Fruit fly (Drosophila melanogaster) whole organism, embryonic: ENCODE data around the gene Kdm3.
A peak's percentile ranks its signal among the peaks of the same experiment; 100 is the strongest.

Source experiments
- Bgb ChIP-seq: fragments of 200-800 bp; sonication (Bioruptor generic); IDR thresholded peaks from 2 replicates; pipeline ENCODE4 v1.3.6; 2022; ENCODE audit warnings: missing biosample characterization, missing genetic modification characterization; ENCODE audit not compliant: partially characterized antibody
- C15 ChIP-seq: fragments of 200-800 bp; sonication (Bioruptor generic); IDR thresholded peaks from 3 replicates; pipeline ENCODE4 v1.3.6; 2022; ENCODE audit warnings: missing biosample characterization, missing genetic modification characterization
- CG10654 ChIP-seq: fragments of 200-800 bp; sonication (Bioruptor generic); optimal IDR thresholded peaks from 2 replicates; lab custom pipeline; 2016; ENCODE audit warnings: missing biosample characterization, missing genetic modification characterization
- CG11247 ChIP-seq: fragments of 200-800 bp; sonication (Bioruptor generic); IDR thresholded peaks from 2 replicates; pipeline ENCODE4 v1.3.6; 2022; ENCODE audit warnings: missing biosample characterization, missing genetic modification characterization
- CG1233 ChIP-seq: fragments of 200-800 bp; sonication (Bioruptor generic); optimal IDR thresholded peaks from 4 replicates; lab custom pipeline; 2018; ENCODE audit warnings: missing biosample characterization, mild to moderate bottlenecking, missing genetic modification characterization
- CG12391 ChIP-seq: fragments of 200-800 bp; sonication (Bioruptor generic); optimal IDR thresholded peaks from 3 replicates; lab custom pipeline; 2018; ENCODE audit warnings: missing biosample characterization, mild to moderate bottlenecking, missing genetic modification characterization, moderate library complexity
- CG13894 ChIP-seq: fragments of 200-800 bp; sonication (Bioruptor generic); optimal IDR thresholded peaks from 3 replicates; lab custom pipeline; 2018; ENCODE audit warnings: missing biosample characterization, mild to moderate bottlenecking, missing genetic modification characterization, moderate library complexity
- CG14710 ChIP-seq: fragments of 200-800 bp; sonication (Bioruptor generic); optimal IDR thresholded peaks from 3 replicates; lab custom pipeline; 2019; ENCODE audit warnings: missing biosample characterization, mild to moderate bottlenecking, missing genetic modification characterization, moderate library complexity
- CG14860 ChIP-seq: fragments of 200-800 bp; sonication (Bioruptor generic); IDR thresholded peaks from 3 replicates; pipeline ENCODE4 v1.3.6; 2022; ENCODE audit warnings: missing biosample characterization, missing genetic modification characterization; ENCODE audit not compliant: partially characterized antibody
- CG15269 ChIP-seq: fragments of 200-800 bp; sonication (Bioruptor generic); optimal IDR thresholded peaks from 2 replicates; lab custom pipeline; 2018; ENCODE audit warnings: missing biosample characterization, mild to moderate bottlenecking, missing genetic modification characterization, moderate library complexity
- CG15601 ChIP-seq: fragments of 200-800 bp; sonication (Bioruptor generic); optimal IDR thresholded peaks from 3 replicates; lab custom pipeline; 2019; ENCODE audit warnings: missing biosample characterization, mild to moderate bottlenecking, missing genetic modification characterization, moderate library complexity
- CG1603 ChIP-seq: fragments of 200-800 bp; sonication (Bioruptor generic); optimal IDR thresholded peaks from 2 replicates; lab custom pipeline; 2019; ENCODE audit warnings: missing biosample characterization, mild to moderate bottlenecking, missing genetic modification characterization, moderate library complexity
- CG2889 ChIP-seq: fragments of 200-800 bp; sonication (Bioruptor generic); IDR thresholded peaks from 3 replicates; pipeline ENCODE4 v1.3.6; 2022; ENCODE audit warnings: missing biosample characterization, missing genetic modification characterization
- CG31441 ChIP-seq: fragments of 200-800 bp; sonication (Bioruptor generic); IDR thresholded peaks from 2 replicates; pipeline ENCODE4 v1.3.6; 2022; ENCODE audit warnings: missing biosample characterization, missing genetic modification characterization
- CG3281 ChIP-seq: fragments of 200-800 bp; sonication (Bioruptor generic); optimal IDR thresholded peaks from 3 replicates; lab custom pipeline; 2017; ENCODE audit warnings: missing biosample characterization, mild to moderate bottlenecking, missing genetic modification characterization
- CG43689 ChIP-seq: fragments of 200-800 bp; sonication (Bioruptor generic); IDR thresholded peaks from 2 replicates; pipeline ENCODE4 v1.3.6; 2022; ENCODE audit warnings: missing biosample characterization, missing genetic modification characterization
- CG6175 ChIP-seq: fragments of 200-800 bp; sonication (Bioruptor generic); IDR thresholded peaks from 3 replicates; pipeline ENCODE4 v1.3.6; 2022; ENCODE audit warnings: missing biosample characterization, missing genetic modification characterization
- CG7271 ChIP-seq: fragments of 200-800 bp; sonication (Bioruptor generic); optimal IDR thresholded peaks from 2 replicates; lab custom pipeline; 2018; ENCODE audit warnings: missing biosample characterization, mild to moderate bottlenecking, missing genetic modification characterization, moderate library complexity
- CG7786 ChIP-seq: fragments of 200-800 bp; sonication (Bioruptor generic); optimal IDR thresholded peaks from 2 replicates; lab custom pipeline; 2016; ENCODE audit warnings: missing biosample characterization, missing genetic modification characterization
- CrebB ChIP-seq: fragments of 200-800 bp; sonication (Bioruptor generic); optimal IDR thresholded peaks from 3 replicates; lab custom pipeline; 2018; ENCODE audit warnings: missing biosample characterization, mild to moderate bottlenecking, missing genetic modification characterization
- Doc2 ChIP-seq: fragments of 200-800 bp; sonication (Bioruptor generic); IDR thresholded peaks from 2 replicates; pipeline ENCODE4 v1.3.6; 2022; ENCODE audit warnings: missing biosample characterization, missing genetic modification characterization
- HmgD ChIP-seq: fragments of 200-800 bp; sonication (Bioruptor generic); optimal IDR thresholded peaks from 3 replicates; lab custom pipeline; 2016; ENCODE audit warnings: missing biosample characterization, missing genetic modification characterization
- Hr78 ChIP-seq, 2 experiments: fragments of 200-800 bp in 1 of 2; fragments of >200 bp in 1 of 2; sonication (Bioruptor generic) in 1 of 2; optimal IDR thresholded peaks; 2 replicates each; lab custom pipeline; 2017 to 2019; ENCODE audit warnings: missing biosample characterization in 2 of 2, missing genetic modification characterization in 2 of 2, mild to moderate bottlenecking in 1 of 2, moderate library complexity in 1 of 2
- Mad ChIP-seq: fragments of 200-800 bp; sonication (Bioruptor generic); optimal IDR thresholded peaks from 2 replicates; lab custom pipeline; 2016; ENCODE audit warnings: missing biosample characterization, missing genetic modification characterization
- Max ChIP-seq: fragments of 200-800 bp; sonication (Bioruptor generic); optimal IDR thresholded peaks from 2 replicates; lab custom pipeline; 2016; ENCODE audit warnings: missing biosample characterization, mild to moderate bottlenecking, missing genetic modification characterization
- Myb ChIP-seq: fragments of 200-800 bp; sonication (Bioruptor generic); optimal IDR thresholded peaks from 2 replicates; lab custom pipeline; 2016; ENCODE audit warnings: missing biosample characterization, missing genetic modification characterization
- TFAM ChIP-seq: fragments of 200-800 bp; sonication (Bioruptor generic); optimal IDR thresholded peaks from 2 replicates; lab custom pipeline; 2017; ENCODE audit warnings: missing biosample characterization, missing genetic modification characterization, inconsistent platforms
- Xbp1 ChIP-seq: fragments of 200-800 bp; sonication (Bioruptor generic); optimal IDR thresholded peaks from 3 replicates; lab custom pipeline; 2016; ENCODE audit warnings: missing biosample characterization, mild to moderate bottlenecking, missing genetic modification characterization
- ab ChIP-seq: fragments of 200-800 bp; sonication (Bioruptor generic); optimal IDR thresholded peaks from 2 replicates; lab custom pipeline; 2016; ENCODE audit warnings: missing biosample characterization, missing genetic modification characterization
- ap ChIP-seq: fragments of 200-800 bp; sonication (Bioruptor generic); IDR thresholded peaks from 2 replicates; pipeline ENCODE4 v1.3.6; 2022; ENCODE audit warnings: missing biosample characterization, missing genetic modification characterization
- bowl ChIP-seq: fragments of 200-800 bp; sonication (Bioruptor generic); IDR thresholded peaks from 2 replicates; pipeline ENCODE4 v1.3.6; 2022; ENCODE audit warnings: missing biosample characterization, missing genetic modification characterization
- chinmo ChIP-seq: fragments of 200-800 bp; sonication (Bioruptor generic); IDR thresholded peaks from 4 replicates; pipeline ENCODE4 v1.3.6; 2022; ENCODE audit warnings: missing biosample characterization, missing genetic modification characterization; ENCODE audit not compliant: partially characterized antibody
- dati ChIP-seq: fragments of 200-800 bp; sonication (Bioruptor generic); IDR thresholded peaks from 2 replicates; pipeline ENCODE4 v1.3.6; 2022; ENCODE audit warnings: missing biosample characterization, missing genetic modification characterization
- dm ChIP-seq: fragments of 200-800 bp; sonication (Bioruptor generic); optimal IDR thresholded peaks from 3 replicates; lab custom pipeline; 2016; ENCODE audit warnings: missing biosample characterization, missing genetic modification characterization
- ewg ChIP-seq: fragments of 200-800 bp; sonication (Bioruptor generic); optimal IDR thresholded peaks from 3 replicates; lab custom pipeline; 2017; ENCODE audit warnings: mild to moderate bottlenecking, missing biosample characterization, missing genetic modification reagents, missing genetic modification characterization
- gsb-n ChIP-seq: fragments of 200-800 bp; sonication (Bioruptor generic); optimal IDR thresholded peaks from 3 replicates; lab custom pipeline; 2018; ENCODE audit warnings: missing biosample characterization, mild to moderate bottlenecking, missing genetic modification characterization
- hth ChIP-seq: fragments of >200 bp; optimal IDR thresholded peaks from 2 replicates; lab custom pipeline; 2017; ENCODE audit warnings: inconsistent platforms
- kah ChIP-seq: fragments of 200-800 bp; sonication (Bioruptor generic); optimal IDR thresholded peaks from 2 replicates; lab custom pipeline; 2018; ENCODE audit warnings: missing biosample characterization, mild to moderate bottlenecking, missing genetic modification characterization
- pros ChIP-seq: fragments of 200-800 bp; sonication (Bioruptor generic); optimal IDR thresholded peaks from 3 replicates; lab custom pipeline; 2019; ENCODE audit warnings: missing biosample characterization, mild to moderate bottlenecking, missing genetic modification characterization, moderate library complexity
- sc ChIP-seq, 3 experiments: fragments of >200 bp in 2 of 3; fragments of 200-800 bp in 1 of 3; sonication (Bioruptor generic) in 1 of 3; optimal IDR thresholded peaks; 2 replicates in 2 of 3; 3 replicates in 1 of 3; lab custom pipeline; 2017; ENCODE audit warnings: mild to moderate bottlenecking in 1 of 3, missing biosample characterization in 1 of 3, missing genetic modification characterization in 1 of 3, missing genetic modification reagents in 1 of 3
- sens-2 ChIP-seq: fragments of 200-800 bp; sonication (Bioruptor generic); IDR thresholded peaks from 2 replicates; pipeline ENCODE4 v1.3.6; 2022; ENCODE audit warnings: missing biosample characterization, missing genetic modification characterization
- sqz ChIP-seq: fragments of 200-800 bp; sonication (Bioruptor generic); optimal IDR thresholded peaks from 3 replicates; lab custom pipeline; 2018; ENCODE audit warnings: missing biosample characterization, mild to moderate bottlenecking, missing genetic modification characterization
- toy ChIP-seq: fragments of 200-800 bp; sonication (Bioruptor generic); IDR thresholded peaks from 2 replicates; pipeline ENCODE4 v1.3.6; 2022; ENCODE audit warnings: missing biosample characterization, missing genetic modification characterization
- vfl ChIP-seq: fragments of 200-800 bp; sonication (Bioruptor generic); optimal IDR thresholded peaks from 2 replicates; lab custom pipeline; 2016; ENCODE audit warnings: missing biosample characterization, missing genetic modification characterization
- vnd ChIP-seq: fragments of 200-800 bp; sonication (Bioruptor generic); IDR thresholded peaks from 3 replicates; pipeline ENCODE4 v1.3.6; 2022; ENCODE audit warnings: missing biosample characterization, missing genetic modification characterization; ENCODE audit not compliant: partially characterized antibody
- zen ChIP-seq: fragments of 200-800 bp; sonication (Bioruptor generic); optimal IDR thresholded peaks from 3 replicates; lab custom pipeline; 2018; ENCODE audit warnings: missing biosample characterization, mild to moderate bottlenecking, missing genetic modification characterization, moderate library complexity

Gene Kdm3

dm6 chr3R:9533181-9534124 is 17.6 kb downstream of the Kdm3 start (continued):
- TF ChIP-seq C15 (GFP tag; lab: Robert Waterston, UW) (peak; percentile 71; the same call in 2 of the 3 replicates), Mad (GFP tag; lab: Kevin White, UChicago) (peak; percentile 92), Myb (GFP tag; lab: Kevin White, UChicago) (peak; percentile 81), ap (peak; percentile 63), CG3281 (GFP tag; lab: Kevin White, UChicago) (peak; percentile 98), CG11247 (GFP tag; lab: Robert Waterston, UW) (peak; percentile 73; the same call in 1 of the 2 replicates), Bgb (GFP tag; lab: Robert Waterston, UW) (peak; percentile 23; the same call in 1 of the 2 replicates), CG10654 (GFP tag; lab: Kevin White, UChicago) (peak; percentile 95), CG6175 (GFP tag; lab: Robert Waterston, UW) (peak; percentile 82), kah (peak; percentile 90), chinmo (GFP tag; lab: Robert Waterston, UW) (peak; percentile 95), ab (GFP tag; lab: Kevin White, UChicago) (peak; percentile 14), CG1603 (peak; percentile 74), Hr78 (GFP tag; optimal IDR thresholded peaks at IDR 0.05; lab: Kevin White, UChicago) (peak in 1 of 2 experiments; percentile 94), sc (optimal IDR thresholded peaks at IDR 0.05; lab: Kevin White, UChicago) (no peak), sc (GFP tag; optimal IDR thresholded peaks at IDR 0.05; lab: Kevin White, UChicago) (peak; percentile 94), HmgD (GFP tag; lab: Kevin White, UChicago) (peak; percentile 57), CG7271 (peak; percentile 46), Doc2 (GFP tag; lab: Robert Waterston, UW) (peak; percentile 72), CG15601 (tag; lab: Kevin White, UChicago) (peak; percentile 86), hth (lab: Kevin White, UChicago) (no peak), vnd (GFP tag; lab: Robert Waterston, UW) (0 out of 3 replicates have a peak, but pooled peaks have one; percentile 28), pros (GFP tag; lab: Kevin White, UChicago) (peak; percentile 99), CG43689 (GFP tag; lab: Robert Waterston, UW) (peak; percentile 61), bowl (peak; percentile 40; the same call in 1 of the 2 replicates), sqz (GFP tag; lab: Kevin White, UChicago) (peak; percentile 91), dati (GFP tag; lab: Robert Waterston, UW) (peak; percentile 41; the same call in 1 of the 2 replicates), CG12391 (tag; lab: Kevin White, UChicago) (peak; percentile 94), CG1233 (GFP tag; lab: Kevin White, UChicago) (peak; percentile 96), dm (peak; percentile 74), CG13894 (tag; lab: Kevin White, UChicago) (peak; percentile 87), CrebB (peak; percentile 83), CG7786 (GFP tag; lab: Kevin White, UChicago) (peak; percentile 90), toy (GFP tag; lab: Robert Waterston, UW) (peak; percentile 58), Max (peak; percentile 94), CG14710 (tag; lab: Kevin White, UChicago) (peak; percentile 95), CG14860 (GFP tag; lab: Robert Waterston, UW) (peak; percentile 46; the same call in 2 of the 3 replicates), CG31441 (GFP tag; lab: Robert Waterston, UW) (peak; percentile 96), TFAM (peak; percentile 69), gsb-n (tag; lab: Kevin White, UChicago) (peak; percentile 91), ewg (GFP tag; lab: Kevin White, UChicago) (peak; percentile 91), zen (tag; lab: Kevin White, UChicago) (peak; percentile 72), sens-2 (GFP tag; lab: Robert Waterston, UW) (peak; percentile 33; the same call in 1 of the 2 replicates), CG15269 (tag; lab: Kevin White, UChicago) (peak; percentile 97), CG2889 (GFP tag; lab: Robert Waterston, UW) (peak; percentile 71; the same call in 1 of the 3 replicates), vfl (peak; percentile 94), Xbp1 (GFP tag; lab: Kevin White, UChicago) (peak; percentile 95)
